Worm (Caenorhabditis elegans) whole organism, mixed stage, embryonic: ENCODE measurements around the gene acox-1.5.

Experiments used
- bed-3 ChIP-seq: fragments of 200-800 bp; sonication (Bioruptor generic); optimal IDR thresholded peaks from 3 replicates; lab custom pipeline; 2018; ENCODE audit warnings: mild to moderate bottlenecking, missing genetic modification characterization, moderate library complexity, missing compliant biosample characterization
- ham-2 ChIP-seq: fragments of 200-800 bp; sonication (Bioruptor generic); optimal IDR thresholded peaks from 2 replicates; lab custom pipeline; 2018; ENCODE audit warnings: mild to moderate bottlenecking, missing genetic modification characterization, missing compliant biosample characterization
- mab-5 ChIP-seq: fragments of 150-350 bp; optimal IDR thresholded peaks from 2 replicates; lab custom pipeline; 2014; ENCODE audit warnings: missing biosample characterization, missing genetic modification characterization
- nhr-12 ChIP-seq: fragments of 150-350 bp; optimal IDR thresholded peaks from 2 replicates; lab custom pipeline; 2014; ENCODE audit warnings: missing biosample characterization, missing genetic modification characterization
- nhr-237 ChIP-seq: fragments of 150-350 bp; optimal IDR thresholded peaks from 2 replicates; lab custom pipeline; 2014; ENCODE audit warnings: missing biosample characterization, missing genetic modification characterization
- sem-2 ChIP-seq: fragments of 200-800 bp; sonication (Bioruptor generic); optimal IDR thresholded peaks from 2 replicates; lab custom pipeline; 2018; ENCODE audit warnings: mild to moderate bottlenecking, missing genetic modification characterization, missing compliant biosample characterization
- snpc-4 ChIP-seq: fragments of 150-350 bp; optimal IDR thresholded peaks from 2 replicates; lab custom pipeline; 2014; ENCODE audit warnings: missing biosample characterization, missing genetic modification characterization
- sptf-1 ChIP-seq: sonication (generic microtip); optimal IDR thresholded peaks from 2 replicates; lab custom pipeline; 2017; ENCODE audit warnings: mild to moderate bottlenecking, missing genetic modification characterization, moderate library complexity, missing compliant biosample characterization
- tbx-8 ChIP-seq: fragments of 200-800 bp; sonication (Bioruptor generic); optimal IDR thresholded peaks from 2 replicates; lab custom pipeline; 2018; ENCODE audit warnings: mild to moderate bottlenecking, missing genetic modification characterization, moderate library complexity, missing compliant biosample characterization
- unc-120 ChIP-seq: sonication (generic microtip); optimal IDR thresholded peaks from 2 replicates; lab custom pipeline; 2017; ENCODE audit warnings: missing genetic modification characterization, missing compliant biosample characterization; ENCODE audit not compliant: poor library complexity, severe bottlenecking
- unc-39 ChIP-seq: fragments of 150-350 bp; optimal IDR thresholded peaks from 2 replicates; lab custom pipeline; 2014; ENCODE audit warnings: missing biosample characterization, missing genetic modification characterization
- unc-62 ChIP-seq: fragments of 150-350 bp; optimal IDR thresholded peaks from 2 replicates; lab custom pipeline; 2014; ENCODE audit warnings: missing biosample characterization, missing genetic modification reagents, missing genetic modification characterization
- ztf-11 ChIP-seq: fragments of 150-350 bp; optimal IDR thresholded peaks from 2 replicates; lab custom pipeline; 2014; ENCODE audit warnings: missing biosample characterization, missing genetic modification characterization

DNA sequence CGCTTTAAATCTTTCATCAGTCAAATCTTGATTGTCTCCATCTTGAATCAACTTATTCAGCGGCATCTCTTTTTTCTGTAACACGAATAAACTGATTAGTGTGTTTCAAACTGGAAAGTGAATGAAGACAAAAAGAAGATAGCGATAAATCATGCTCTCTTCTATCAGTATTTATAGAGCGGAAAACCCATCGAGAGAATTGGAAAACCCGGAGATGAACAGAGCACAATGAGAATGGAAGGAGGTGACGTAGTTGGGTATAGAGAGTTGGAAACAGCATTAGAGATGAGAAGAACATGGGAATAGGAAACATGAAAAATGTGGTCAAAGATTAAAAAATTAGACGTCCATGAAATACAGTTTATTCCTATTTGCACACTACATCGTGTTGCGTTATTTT is at the start of gene acox-1.5:
- TF ChIP-seq ztf-11 (tag; lab: Kevin White, UChicago) (no peak), ham-2 (GFP tag; lab: Kevin White, UChicago) (no peak), unc-62 (no peak), sem-2 (GFP tag; lab: Kevin White, UChicago) (no peak), snpc-4 (tag; lab: Kevin White, UChicago) (no peak), nhr-237 (tag; lab: Kevin White, UChicago) (no peak), sptf-1 (no peak), unc-120 (tag; lab: Kevin White, UChicago) (no peak), bed-3 (GFP tag; lab: Kevin White, UChicago) (no peak), nhr-12 (no peak), unc-39 (no peak), tbx-8 (GFP tag; lab: Kevin White, UChicago) (no peak), mab-5 (no peak)
